Worm (Caenorhabditis elegans) whole organism, L4 larva: ENCODE measurements around the gene C18D11.10.

Experiments used
- F10B5.3 ChIP-seq: sonication (generic microtip); optimal IDR thresholded peaks from 2 replicates; lab custom pipeline; 2016; ENCODE audit warnings: mild to moderate bottlenecking, missing genetic modification characterization, missing compliant biosample characterization
- F49E8.2 ChIP-seq: sonication (generic microtip); optimal IDR thresholded peaks from 2 replicates; lab custom pipeline; 2016; ENCODE audit warnings: missing compliant biosample characterization, mild to moderate bottlenecking, missing genetic modification characterization, borderline replicate concordance
- R02D3.7 ChIP-seq: fragments of 150-350 bp; sonication (generic microtip); optimal IDR thresholded peaks from 3 replicates; lab custom pipeline; 2014; ENCODE audit warnings: missing biosample characterization, missing genetic modification characterization
- T26A8.4 ChIP-seq: fragments of 200-800 bp; sonication (Bioruptor generic); IDR thresholded peaks from 2 replicates; pipeline ENCODE4 v1.3.6; 2022; ENCODE audit warnings: missing genetic modification characterization, missing compliant biosample characterization
- Y105C5A.15 ChIP-seq: fragments of 200-800 bp; sonication (Bioruptor generic); IDR thresholded peaks from 2 replicates; pipeline ENCODE4 v1.3.6; 2022; ENCODE audit warnings: missing genetic modification characterization, missing compliant biosample characterization
- Y5F2A.4 ChIP-seq: fragments of 200-800 bp; sonication (Bioruptor generic); optimal IDR thresholded peaks from 2 replicates; lab custom pipeline; 2018; ENCODE audit warnings: mild to moderate bottlenecking, missing genetic modification characterization, missing compliant biosample characterization
- ZK546.5 ChIP-seq, 2 experiments: sonication (generic microtip); optimal IDR thresholded peaks; 2 replicates each; lab custom pipeline; 2017; ENCODE audit warnings: missing biosample characterization in 2 of 2, missing genetic modification characterization in 2 of 2
- aha-1 ChIP-seq: fragments of 150-350 bp; peaks from one replicate; lab custom pipeline; 2014; ENCODE audit warnings: missing biosample characterization, missing genetic modification characterization
- arid-1 ChIP-seq: fragments of 200-800 bp; sonication (Bioruptor generic); conservative IDR thresholded peaks from 2 replicates; pipeline ENCODE4 v1.3.6; 2022; ENCODE audit warnings: missing genetic modification reagents, missing genetic modification characterization, missing compliant biosample characterization
- attf-4 ChIP-seq: sonication (generic microtip); optimal IDR thresholded peaks from 3 replicates; lab custom pipeline; 2017; ENCODE audit warnings: missing biosample characterization, missing genetic modification characterization
- ceh-20 ChIP-seq: fragments of 200-800 bp; sonication (Bioruptor generic); IDR thresholded peaks from 2 replicates; pipeline ENCODE4 v1.3.6; 2022; ENCODE audit warnings: missing genetic modification reagents, missing genetic modification characterization, missing compliant biosample characterization
- ceh-28 ChIP-seq: fragments of 150-350 bp; optimal IDR thresholded peaks from 2 replicates; lab custom pipeline; 2014; ENCODE audit warnings: missing biosample characterization, missing genetic modification reagents, missing genetic modification characterization
- ceh-32 ChIP-seq: sonication (generic microtip); optimal IDR thresholded peaks from 2 replicates; lab custom pipeline; 2016; ENCODE audit warnings: mild to moderate bottlenecking, missing genetic modification characterization, missing compliant biosample characterization; ENCODE audit not compliant: poor library complexity
- ces-1 ChIP-seq: fragments of 150-350 bp; sonication (generic microtip); optimal IDR thresholded peaks from 4 replicates; lab custom pipeline; 2014; ENCODE audit warnings: missing biosample characterization, missing genetic modification reagents, missing genetic modification characterization
- daf-12 ChIP-seq: fragments of 150-350 bp; optimal IDR thresholded peaks from 2 replicates; lab custom pipeline; 2014; ENCODE audit warnings: missing biosample characterization, missing genetic modification reagents, missing genetic modification characterization
- daf-16 ChIP-seq, 3 experiments: sonication (generic microtip); optimal IDR thresholded peaks; 2 replicates each; lab custom pipeline; 2016 to 2017; ENCODE audit warnings: missing genetic modification characterization in 3 of 3, missing genetic modification reagents in 3 of 3, mild to moderate bottlenecking in 2 of 3, missing compliant biosample characterization in 2 of 3, missing biosample characterization in 1 of 3, moderate library complexity in 1 of 3
- daf-8 ChIP-seq: fragments of 200-800 bp; sonication (Bioruptor generic); IDR thresholded peaks from 2 replicates; pipeline ENCODE4 v1.3.6; 2022; ENCODE audit warnings: missing genetic modification characterization, missing compliant biosample characterization
- dmd-8 ChIP-seq: fragments of 200-800 bp; sonication (Bioruptor generic); IDR thresholded peaks from 2 replicates; pipeline ENCODE4 v1.3.6; 2022; ENCODE audit warnings: missing genetic modification characterization, missing compliant biosample characterization
- dpl-1 ChIP-seq: fragments of 150-350 bp; optimal IDR thresholded peaks from 2 replicates; lab custom pipeline; 2014; ENCODE audit warnings: missing biosample characterization, missing genetic modification reagents, missing genetic modification characterization
- egl-43 ChIP-seq: fragments of 200-800 bp; sonication (Bioruptor generic); IDR thresholded peaks from 2 replicates; pipeline ENCODE4 v1.3.6; 2022; ENCODE audit warnings: missing genetic modification reagents, missing genetic modification characterization, missing compliant biosample characterization
- fkh-10 ChIP-seq: fragments of 150-350 bp; optimal IDR thresholded peaks from 2 replicates; lab custom pipeline; 2014; ENCODE audit warnings: missing biosample characterization, missing genetic modification reagents, missing genetic modification characterization
- fos-1 ChIP-seq: fragments of 150-350 bp; optimal IDR thresholded peaks from 2 replicates; lab custom pipeline; 2014; ENCODE audit warnings: missing biosample characterization, missing genetic modification characterization
- gei-8 ChIP-seq: fragments of 200-800 bp; sonication (Bioruptor generic); optimal IDR thresholded peaks from 2 replicates; lab custom pipeline; 2018; ENCODE audit warnings: mild to moderate bottlenecking, missing genetic modification characterization, missing compliant biosample characterization
- jun-1 ChIP-seq: fragments of 150-350 bp; optimal IDR thresholded peaks from 2 replicates; lab custom pipeline; 2014; ENCODE audit warnings: missing biosample characterization, missing genetic modification reagents, missing genetic modification characterization
- lin-13 ChIP-seq: fragments of 150-350 bp; optimal IDR thresholded peaks from 2 replicates; lab custom pipeline; 2014; ENCODE audit warnings: missing biosample characterization, missing genetic modification reagents, missing genetic modification characterization
- lin-38 ChIP-seq: fragments of 200-800 bp; sonication (Bioruptor generic); IDR thresholded peaks from 2 replicates; pipeline ENCODE4 v1.3.6; 2022; ENCODE audit warnings: missing genetic modification reagents, missing genetic modification characterization, missing compliant biosample characterization
- madf-9 ChIP-seq: fragments of 200-800 bp; sonication (Bioruptor generic); conservative IDR thresholded peaks from 2 replicates; pipeline ENCODE4 v1.3.6; 2022; ENCODE audit warnings: missing genetic modification reagents, missing genetic modification characterization, missing compliant biosample characterization
- mdt-29 ChIP-seq: fragments of 200-800 bp; sonication (Bioruptor generic); IDR thresholded peaks from 2 replicates; pipeline ENCODE4 v1.3.6; 2022; ENCODE audit warnings: missing genetic modification reagents, missing genetic modification characterization, missing compliant biosample characterization
- mxl-3 ChIP-seq: fragments of 200-800 bp; sonication (Bioruptor generic); optimal IDR thresholded peaks from 2 replicates; lab custom pipeline; 2018; ENCODE audit warnings: mild to moderate bottlenecking, missing genetic modification characterization, missing compliant biosample characterization
- nhr-10 ChIP-seq: fragments of 150-350 bp; optimal IDR thresholded peaks from 2 replicates; lab custom pipeline; 2014; ENCODE audit warnings: missing biosample characterization, missing genetic modification characterization
- nhr-102 ChIP-seq: sonication (generic microtip); optimal IDR thresholded peaks from 2 replicates; lab custom pipeline; 2016; ENCODE audit warnings: mild to moderate bottlenecking, missing genetic modification characterization, moderate library complexity, missing compliant biosample characterization
- nhr-25 ChIP-seq: sonication (generic microtip); optimal IDR thresholded peaks from 2 replicates; lab custom pipeline; 2017; ENCODE audit warnings: missing genetic modification characterization, mild to moderate bottlenecking, missing compliant biosample characterization, antibody characterized with exemption, moderate library complexity, borderline replicate concordance; ENCODE audit not compliant: insufficient read depth
- nhr-28 ChIP-seq: fragments of 150-350 bp; optimal IDR thresholded peaks from 2 replicates; lab custom pipeline; 2014; ENCODE audit warnings: missing biosample characterization, missing genetic modification characterization
- nhr-42 ChIP-seq: fragments of 200-800 bp; sonication (Bioruptor generic); IDR thresholded peaks from 2 replicates; pipeline ENCODE4 v1.3.6; 2022; ENCODE audit warnings: missing genetic modification characterization, missing compliant biosample characterization
- php-3 ChIP-seq: fragments of 200-800 bp; sonication (Bioruptor generic); IDR thresholded peaks from 2 replicates; pipeline ENCODE4 v1.3.6; 2022; ENCODE audit warnings: missing genetic modification reagents, missing genetic modification characterization, missing compliant biosample characterization
- pqm-1 ChIP-seq: sonication (generic microtip); optimal IDR thresholded peaks from 2 replicates; lab custom pipeline; 2017; ENCODE audit warnings: missing biosample characterization, missing genetic modification characterization
- rbr-2 ChIP-seq: sonication (generic microtip); optimal IDR thresholded peaks from 2 replicates; lab custom pipeline; 2016; ENCODE audit warnings: missing genotype, missing genetic modification characterization, missing compliant biosample characterization
- set-16 ChIP-seq: fragments of 200-800 bp; sonication (Bioruptor generic); IDR thresholded peaks from 2 replicates; pipeline ENCODE4 v1.3.6; 2022; ENCODE audit warnings: missing genetic modification reagents, missing genetic modification characterization, missing compliant biosample characterization
- skn-1 ChIP-seq: fragments of 150-350 bp; optimal IDR thresholded peaks from 2 replicates; lab custom pipeline; 2014; ENCODE audit warnings: missing biosample characterization, missing genetic modification characterization
- unc-39 ChIP-seq: sonication (generic microtip); optimal IDR thresholded peaks from 2 replicates; lab custom pipeline; 2017; ENCODE audit warnings: missing biosample characterization, missing genetic modification characterization
- unc-62 ChIP-seq, 3 experiments: fragments of 150-350 bp in 1 of 3; sonication (generic microtip); optimal IDR thresholded peaks in 2 of 3; peaks in 1 of 3; 1 replicate in 1 of 3; 2 replicates in 2 of 3; lab custom pipeline; 2014 to 2017; ENCODE audit warnings: missing biosample characterization in 3 of 3, missing genetic modification characterization in 3 of 3, missing genetic modification reagents in 3 of 3, missing genotype in 1 of 3
- zag-1 ChIP-seq: fragments of 150-350 bp; optimal IDR thresholded peaks from 2 replicates; lab custom pipeline; 2014; ENCODE audit warnings: missing biosample characterization, missing genetic modification characterization
- zfp-3 ChIP-seq: fragments of 200-800 bp; sonication (Bioruptor generic); conservative IDR thresholded peaks from 2 replicates; pipeline ENCODE4 v1.3.6; 2022; ENCODE audit warnings: missing genetic modification reagents, missing genetic modification characterization, missing compliant biosample characterization
- ztf-11 ChIP-seq: fragments of 150-350 bp; optimal IDR thresholded peaks from 2 replicates; lab custom pipeline; 2014; ENCODE audit warnings: missing biosample characterization, missing genetic modification characterization

Gene C18D11.10

ce11 chrIII:11823260-11823659 is 15.7 kb downstream of the C18D11.10 start, which contains the start of gene C18D11.3 (continued):
- no peak for TF ChIP-seq mdt-29 (GFP tag; lab: Robert Waterston, UW)
- no peak for TF ChIP-seq attf-4 (tag; lab: Kevin White, UChicago)
- no peak for TF ChIP-seq ces-1 (GFP tag; lab: Kevin White, UChicago)
- peak; percentile 57; the same call in 1 of the 2 replicates for TF ChIP-seq php-3 (GFP tag; lab: Robert Waterston, UW)
- 0 out of 2 replicates have a peak, but pooled peaks have one; percentile 39 for TF ChIP-seq ceh-20 (GFP tag; lab: Robert Waterston, UW)
- peak; percentile 15 for TF ChIP-seq nhr-25
- TF ChIP-seq dmd-8 (GFP tag; lab: Robert Waterston, UW): no peak
- no peak for TF ChIP-seq ZK546.5 (tag; optimal IDR thresholded peaks at IDR 0.05; lab: Kevin White, UChicago)
- no peak for TF ChIP-seq F49E8.2 (tag; lab: Kevin White, UChicago)
- TF ChIP-seq gei-8 (GFP tag; lab: Kevin White, UChicago): no peak
- peak; percentile 27 for TF ChIP-seq fkh-10 (GFP tag; lab: Kevin White, UChicago)
- no peak for TF ChIP-seq daf-12 (tag; lab: Kevin White, UChicago)
- TF ChIP-seq dpl-1 (GFP tag; lab: Kevin White, UChicago): peak; percentile 77
- TF ChIP-seq pqm-1 (tag; lab: Kevin White, UChicago): no peak
- no peak for TF ChIP-seq ceh-32 (tag; lab: Kevin White, UChicago)
- peak; percentile 48; the same call in 1 of the 2 replicates for TF ChIP-seq arid-1 (GFP tag; lab: Robert Waterston, UW)
- peak; percentile 29 for TF ChIP-seq nhr-102
- TF ChIP-seq nhr-42: 0 out of 2 replicates have a peak, but pooled peaks have one; percentile 19
- 0 out of 2 replicates have a peak, but pooled peaks have one; percentile 18 for TF ChIP-seq zfp-3 (GFP tag; lab: Robert Waterston, UW)

- TF ChIP-seq jun-1: no peak
- TF ChIP-seq set-16 (GFP tag; lab: Robert Waterston, UW): peak; percentile 61; the same call in 1 of the 2 replicates
Observed at ce11 chrIII:11824088-11824487, 16.6 kb downstream of the C18D11.10 start.

ce11 chrIII:11824580-11824979 is 17.1 kb downstream of the C18D11.10 start:
- TF ChIP-seq rbr-2 (tag; lab: Kevin White, UChicago) (no peak), arid-1 (GFP tag; lab: Robert Waterston, UW) (peak; percentile 32; the same call in 1 of the 2 replicates), daf-16 (GFP tag; optimal IDR thresholded peaks at IDR 0.05; lab: Kevin White, UChicago) (no peak), daf-16 (tag; optimal IDR thresholded peaks at IDR 0.05; lab: Kevin White, UChicago) (peak; percentile 0), aha-1 (peak; percentile 53), lin-38 (GFP tag; lab: Robert Waterston, UW) (peak; percentile 10; the same call in 1 of the 2 replicates)

ce11 chrIII:11825654-11826053 is 18.1 kb downstream of the C18D11.10 start:
- TF ChIP-seq ztf-11 (no peak), F10B5.3 (tag; lab: Kevin White, UChicago) (no peak), zfp-3 (GFP tag; lab: Robert Waterston, UW) (no peak), fos-1 (tag; lab: Kevin White, UChicago) (no peak), daf-8 (GFP tag; lab: Robert Waterston, UW) (no peak), nhr-42 (no peak), lin-13 (GFP tag; lab: Kevin White, UChicago) (peak; percentile 76), ceh-28 (tag; lab: Kevin White, UChicago) (no peak), T26A8.4 (GFP tag; lab: Robert Waterston, UW) (no peak), mxl-3 (GFP tag; lab: Kevin White, UChicago) (peak; percentile 91), Y5F2A.4 (GFP tag; lab: Kevin White, UChicago) (no peak), attf-4 (tag; lab: Kevin White, UChicago) (no peak), madf-9 (no peak), R02D3.7 (no peak), nhr-10 (no peak), egl-43 (GFP tag; lab: Robert Waterston, UW) (no peak), unc-39 (tag; lab: Kevin White, UChicago) (no peak), rbr-2 (tag; lab: Kevin White, UChicago) (peak; percentile 69), nhr-102 (no peak), nhr-28 (tag; lab: Kevin White, UChicago) (peak; percentile 56), ces-1 (GFP tag; lab: Kevin White, UChicago) (no peak), unc-62 (GFP tag; optimal IDR thresholded peaks at IDR 0.05 in 1 of 2; lab: Kevin White, UChicago) (no peak), unc-62 (tag; optimal IDR thresholded peaks at IDR 0.05; lab: Kevin White, UChicago) (no peak), Y105C5A.15 (GFP tag; lab: Robert Waterston, UW) (no peak), set-16 (GFP tag; lab: Robert Waterston, UW) (no peak), daf-16 (GFP tag; optimal IDR thresholded peaks at IDR 0.05; lab: Kevin White, UChicago) (no peak), daf-16 (tag; optimal IDR thresholded peaks at IDR 0.05; lab: Kevin White, UChicago) (peak; percentile 17), zag-1 (tag; lab: Kevin White, UChicago) (no peak), skn-1 (tag; lab: Kevin White, UChicago) (no peak)
